Fruit fly (Drosophila melanogaster) whole organism, adult: ENCODE data around the gene CG13786.

Experiments used
- CG11617 ChIP-seq: fragments of 200-800 bp; sonication (Bioruptor generic); optimal IDR thresholded peaks from 2 replicates; lab custom pipeline; 2017; ENCODE audit warnings: mild to moderate bottlenecking, missing biosample characterization, missing genetic modification reagents, missing genetic modification characterization
- CG5204 ChIP-seq: fragments of 200-800 bp; sonication (Bioruptor generic); optimal IDR thresholded peaks from 2 replicates; lab custom pipeline; 2016; ENCODE audit warnings: missing biosample characterization, missing genetic modification characterization
- CG7045 ChIP-seq: fragments of 200-800 bp; sonication (Bioruptor generic); optimal IDR thresholded peaks from 2 replicates; lab custom pipeline; 2017; ENCODE audit warnings: missing biosample characterization, mild to moderate bottlenecking, missing genetic modification characterization
- CG7101 ChIP-seq: fragments of 200-800 bp; sonication (Bioruptor generic); optimal IDR thresholded peaks from 2 replicates; lab custom pipeline; 2018; ENCODE audit warnings: missing biosample characterization, mild to moderate bottlenecking, missing genetic modification characterization, moderate library complexity
- Clk ChIP-seq: fragments of 200-800 bp; sonication (Bioruptor generic); optimal IDR thresholded peaks from 2 replicates; lab custom pipeline; 2017; ENCODE audit warnings: missing biosample characterization, missing genetic modification characterization
- Crg-1 ChIP-seq: fragments of 200-800 bp; sonication (Bioruptor generic); optimal IDR thresholded peaks from 2 replicates; lab custom pipeline; 2016; ENCODE audit warnings: missing biosample characterization, missing genetic modification characterization
- bab1 ChIP-seq: fragments of 200-800 bp; sonication (Bioruptor generic); optimal IDR thresholded peaks from 3 replicates; lab custom pipeline; 2019; ENCODE audit warnings: missing biosample characterization, mild to moderate bottlenecking, missing genetic modification characterization, moderate library complexity
- kay ChIP-seq: fragments of 200-800 bp; sonication (Bioruptor generic); peaks from one replicate; lab custom pipeline; 2016; ENCODE audit warnings: missing biosample characterization, missing genetic modification characterization, borderline replicate concordance
- toe ChIP-seq: fragments of 200-800 bp; sonication (Bioruptor generic); optimal IDR thresholded peaks from 2 replicates; lab custom pipeline; 2016; ENCODE audit warnings: missing biosample characterization, missing genetic modification characterization

DNA sequence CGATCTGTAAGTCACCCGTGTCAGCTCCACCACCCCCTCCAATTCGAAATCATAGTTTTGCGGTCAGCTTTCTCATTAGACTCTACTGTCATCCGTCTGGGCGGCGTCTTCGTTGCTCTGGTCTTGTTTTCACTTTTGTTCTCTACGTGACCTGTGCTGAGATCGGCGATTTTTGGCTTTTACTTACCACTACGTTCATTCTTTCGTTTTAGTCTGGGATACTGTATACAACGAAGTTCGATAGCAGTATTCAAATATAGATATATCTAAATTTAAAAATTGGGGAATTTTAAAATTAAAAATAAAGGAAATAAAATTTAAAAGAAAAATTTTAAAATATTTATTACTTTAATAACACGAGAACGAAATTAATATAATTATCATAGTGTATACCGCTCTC is at the start of gene CG13786:
- TF ChIP-seq Crg-1 (GFP tag; lab: Kevin White, UChicago), result no peak
- TF ChIP-seq CG5204, result no peak
- no peak for TF ChIP-seq CG11617 (GFP tag; lab: Kevin White, UChicago)
- no peak for TF ChIP-seq CG7045 (GFP tag; lab: Kevin White, UChicago)
- TF ChIP-seq kay (GFP tag; lab: Kevin White, UChicago), result no peak
- TF ChIP-seq bab1 (GFP tag; lab: Kevin White, UChicago), result no peak
- no peak for TF ChIP-seq Clk (GFP tag; lab: Kevin White, UChicago)
- no peak for TF ChIP-seq CG7101 (tag; lab: Kevin White, UChicago)
- no peak for TF ChIP-seq toe (GFP tag; lab: Kevin White, UChicago)
